Fruit fly (Drosophila melanogaster): Measurements from ENCODE around the gene Rpn7.

Rpn7 gene

DNA sequence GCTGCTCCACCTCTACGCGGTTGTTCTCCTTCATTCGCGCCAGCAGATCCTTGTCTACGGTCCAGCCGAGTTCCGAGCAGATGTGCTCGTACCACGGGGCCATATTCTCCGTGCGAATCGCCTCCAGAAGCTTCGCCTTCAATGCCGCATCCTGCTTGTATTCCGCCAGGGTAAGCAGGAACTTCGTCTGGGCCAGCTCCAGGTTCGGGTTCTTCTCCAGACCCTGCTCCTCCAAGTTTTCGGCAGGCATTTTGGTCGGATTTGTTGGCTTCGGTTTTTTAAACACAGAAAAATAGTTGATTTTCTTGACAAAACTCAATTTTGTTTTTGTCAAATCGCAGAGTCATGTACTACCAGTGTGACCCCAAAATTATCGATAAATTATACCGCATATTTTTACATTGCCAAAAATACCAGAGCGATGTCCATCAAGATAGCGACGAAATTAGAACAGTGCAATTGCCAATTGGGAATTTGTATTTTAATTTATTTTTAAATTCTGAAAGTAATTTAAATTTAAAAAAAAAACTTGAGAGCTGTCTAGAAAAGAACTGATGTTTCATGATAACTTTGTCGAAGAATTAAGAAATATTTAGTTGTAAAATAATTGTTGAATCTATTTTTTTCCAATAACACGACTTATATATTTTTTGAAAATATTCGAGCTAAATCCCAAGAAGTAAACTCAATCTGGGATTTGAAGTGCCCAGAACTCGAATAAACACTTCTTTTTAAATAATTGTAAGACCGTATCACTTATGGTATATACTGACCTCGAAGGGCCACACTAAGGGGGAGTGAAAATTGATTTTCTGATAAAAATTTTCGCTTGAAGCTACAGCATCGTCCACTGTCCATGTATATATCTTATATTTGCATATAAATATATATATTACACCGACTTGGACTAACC is at the start of gene Rpn7, which contains the start of gene AP-2mu (continued):
- TF ChIP-seq Dip3 (GFP tag; optimal IDR thresholded peaks at IDR 0.05) = no peak
- TF ChIP-seq CG7745 (tag; optimal IDR thresholded peaks at IDR 0.05) = no peak
- no peak for TF ChIP-seq lilli (GFP tag; optimal IDR thresholded peaks at IDR 0.05)
- no peak for TF ChIP-seq HmgD (GFP tag; optimal IDR thresholded peaks at IDR 0.05)
- no peak for TF ChIP-seq org-1 (GFP tag; optimal IDR thresholded peaks at IDR 0.05)
- TF ChIP-seq fd64A (GFP tag; optimal IDR thresholded peaks at IDR 0.05) = no peak
- TF ChIP-seq CG4424 (GFP tag; optimal IDR thresholded peaks at IDR 0.05) = peak; percentile 27
- no peak for TF ChIP-seq HmgZ (tag; optimal IDR thresholded peaks at IDR 0.05)
- TF ChIP-seq CG7987 (GFP tag; optimal IDR thresholded peaks at IDR 0.05) = no peak
- no peak for TF ChIP-seq D19B (GFP tag; optimal IDR thresholded peaks at IDR 0.05)
- TF ChIP-seq CG12104 (GFP tag; optimal IDR thresholded peaks at IDR 0.05) = no peak
- TF ChIP-seq Dll (GFP tag; IDR thresholded peaks at IDR 0.05; ENCODE audit: partially characterized antibody) = no peak
- TF ChIP-seq Fer3 (tag; optimal IDR thresholded peaks at IDR 0.05) = no peak
- TF ChIP-seq trem (tag; optimal IDR thresholded peaks at IDR 0.05) = peak; percentile 21
- no peak for TF ChIP-seq CG34224 (GFP tag; IDR thresholded peaks at IDR 0.05; ENCODE audit: partially characterized antibody)
- TF ChIP-seq CG12219 (GFP tag; optimal IDR thresholded peaks at IDR 0.05) = no peak
- no peak for TF ChIP-seq CG11456 (GFP tag; IDR thresholded peaks at IDR 0.05)
- TF ChIP-seq CG12769 (tag; optimal IDR thresholded peaks at IDR 0.05) = no peak
- no peak for TF ChIP-seq ftz-f1 (GFP tag; optimal IDR thresholded peaks at IDR 0.05)
- no peak for TF ChIP-seq vnd (GFP tag; IDR thresholded peaks at IDR 0.05; ENCODE audit: partially characterized antibody)
- TF ChIP-seq CG15696 (tag; optimal IDR thresholded peaks at IDR 0.05) = no peak
- TF ChIP-seq CG4854 (GFP tag; optimal IDR thresholded peaks at IDR 0.05) = no peak
- TF ChIP-seq mirr (GFP tag; optimal IDR thresholded peaks at IDR 0.05) = no peak
- no peak for TF ChIP-seq otp (GFP tag; IDR thresholded peaks at IDR 0.05)
- no peak for TF ChIP-seq nom (GFP tag; optimal IDR thresholded peaks at IDR 0.05)
- no peak for TF ChIP-seq Scr (GFP tag; IDR thresholded peaks at IDR 0.05; ENCODE audit: partially characterized antibody)
- no peak for TF ChIP-seq crc (GFP tag; optimal IDR thresholded peaks at IDR 0.05)
- TF ChIP-seq gsb (GFP tag; IDR thresholded peaks at IDR 0.05) = no peak
- TF ChIP-seq CG15073 (GFP tag; optimal IDR thresholded peaks at IDR 0.05) = no peak
- peak; percentile 72 for TF ChIP-seq YL-1 (GFP tag; optimal IDR thresholded peaks at IDR 0.05)
- no peak for TF ChIP-seq CG17385 (GFP tag; optimal IDR thresholded peaks at IDR 0.05)
- peak; percentile 44 for TF ChIP-seq phol (tag; optimal IDR thresholded peaks at IDR 0.05)
- no peak for TF ChIP-seq HLH4C (GFP tag; IDR thresholded peaks at IDR 0.05; ENCODE audit: partially characterized antibody)
- TF ChIP-seq zen2 (GFP tag; IDR thresholded peaks at IDR 0.05; ENCODE audit: partially characterized antibody) = no peak
- TF ChIP-seq CG18599 (GFP tag; optimal IDR thresholded peaks at IDR 0.05) = no peak
- TF ChIP-seq Side (GFP tag; optimal IDR thresholded peaks at IDR 0.05) = no peak
- TF ChIP-seq stwl (tag; optimal IDR thresholded peaks at IDR 0.05) = peak; percentile 54
- no peak for TF ChIP-seq CG8478 (optimal IDR thresholded peaks at IDR 0.05)
- TF ChIP-seq CG18764 (GFP tag; optimal IDR thresholded peaks at IDR 0.05) = no peak
- TF ChIP-seq Optix (GFP tag; IDR thresholded peaks at IDR 0.05) = no peak
- TF ChIP-seq Doc3 (GFP tag; IDR thresholded peaks at IDR 0.05; ENCODE audit: partially characterized antibody) = no peak
- no peak for TF ChIP-seq pb (GFP tag; optimal IDR thresholded peaks at IDR 0.05)
- no peak for TF ChIP-seq CG6689 (GFP tag; IDR thresholded peaks at IDR 0.05)
- TF ChIP-seq CG2202 (tag; optimal IDR thresholded peaks at IDR 0.05) = no peak
- no peak for TF ChIP-seq NfI (GFP tag; optimal IDR thresholded peaks at IDR 0.05)
- peak; percentile 68 for TF ChIP-seq grn (GFP tag; optimal IDR thresholded peaks at IDR 0.05)
- no peak for TF ChIP-seq ase (GFP tag; IDR thresholded peaks at IDR 0.05)
- TF ChIP-seq pzg (GFP tag; optimal IDR thresholded peaks at IDR 0.05) = peak; percentile 52
- no peak for TF ChIP-seq B-H1 (GFP tag; IDR thresholded peaks at IDR 0.05)
